Worm (Caenorhabditis elegans) whole organism, mixed stage, embryonic: ENCODE results near the gene chch-3.

Source experiments
- M03D4.4 ChIP-seq: sonication (generic microtip); optimal IDR thresholded peaks from 2 replicates; lab custom pipeline; 2017; ENCODE audit warnings: mild to moderate bottlenecking, missing genetic modification characterization, missing compliant biosample characterization
- bed-3 ChIP-seq: fragments of 200-800 bp; sonication (Bioruptor generic); optimal IDR thresholded peaks from 3 replicates; lab custom pipeline; 2018; ENCODE audit warnings: mild to moderate bottlenecking, missing genetic modification characterization, moderate library complexity, missing compliant biosample characterization
- blmp-1 ChIP-seq: fragments of 150-350 bp; optimal IDR thresholded peaks from 2 replicates; lab custom pipeline; 2014; ENCODE audit warnings: missing biosample characterization, missing genetic modification characterization
- ceh-39 ChIP-seq: fragments of 150-350 bp; optimal IDR thresholded peaks from 2 replicates; lab custom pipeline; 2014; ENCODE audit warnings: missing biosample characterization, missing genetic modification characterization
- ceh-43 ChIP-seq: fragments of 200-800 bp; sonication (Bioruptor generic); optimal IDR thresholded peaks from 2 replicates; lab custom pipeline; 2018; ENCODE audit warnings: mild to moderate bottlenecking, missing genetic modification characterization, moderate library complexity, missing compliant biosample characterization
- ceh-83 ChIP-seq: fragments of 200-800 bp; sonication (Bioruptor generic); optimal IDR thresholded peaks from 2 replicates; lab custom pipeline; 2018; ENCODE audit warnings: mild to moderate bottlenecking, missing genetic modification characterization, missing compliant biosample characterization
- cnd-1 ChIP-seq: fragments of 200-800 bp; sonication (Bioruptor generic); optimal IDR thresholded peaks from 2 replicates; lab custom pipeline; 2018; ENCODE audit warnings: mild to moderate bottlenecking, missing genetic modification characterization, missing compliant biosample characterization
- drap-1 ChIP-seq: fragments of 200-800 bp; sonication (Bioruptor generic); optimal IDR thresholded peaks from 3 replicates; lab custom pipeline; 2018; ENCODE audit warnings: mild to moderate bottlenecking, missing genetic modification characterization, missing compliant biosample characterization
- elt-1 ChIP-seq: sonication (generic microtip); optimal IDR thresholded peaks from 2 replicates; lab custom pipeline; 2017; ENCODE audit warnings: missing genetic modification characterization, mild to moderate bottlenecking, missing compliant biosample characterization, antibody characterized with exemption, moderate library complexity, borderline replicate concordance; ENCODE audit not compliant: insufficient read depth
- flh-1 ChIP-seq: fragments of 200-800 bp; sonication (Bioruptor generic); optimal IDR thresholded peaks from 2 replicates; lab custom pipeline; 2018; ENCODE audit warnings: mild to moderate bottlenecking, missing genetic modification characterization, moderate library complexity, missing compliant biosample characterization
- ham-2 ChIP-seq: fragments of 200-800 bp; sonication (Bioruptor generic); optimal IDR thresholded peaks from 2 replicates; lab custom pipeline; 2018; ENCODE audit warnings: mild to moderate bottlenecking, missing genetic modification characterization, missing compliant biosample characterization
- hlh-1 ChIP-seq: fragments of 150-350 bp; optimal IDR thresholded peaks from 2 replicates; lab custom pipeline; 2014; ENCODE audit warnings: missing biosample characterization, missing genetic modification reagents, missing genetic modification characterization
- lin-13 ChIP-seq: fragments of 150-350 bp; optimal IDR thresholded peaks from 2 replicates; lab custom pipeline; 2014; ENCODE audit warnings: missing biosample characterization, missing genetic modification characterization
- lin-32 ChIP-seq: fragments of 200-800 bp; sonication (Bioruptor generic); optimal IDR thresholded peaks from 2 replicates; lab custom pipeline; 2018; ENCODE audit warnings: mild to moderate bottlenecking, missing genetic modification characterization, missing compliant biosample characterization
- lsy-2 ChIP-seq: fragments of 150-350 bp; optimal IDR thresholded peaks from 2 replicates; lab custom pipeline; 2014; ENCODE audit warnings: missing biosample characterization, missing genetic modification characterization
- mab-5 ChIP-seq: fragments of 150-350 bp; optimal IDR thresholded peaks from 2 replicates; lab custom pipeline; 2014; ENCODE audit warnings: missing biosample characterization, missing genetic modification characterization
- mep-1 ChIP-seq: fragments of 150-350 bp; optimal IDR thresholded peaks from 2 replicates; lab custom pipeline; 2017; ENCODE audit warnings: missing biosample characterization, missing genetic modification reagents, missing genetic modification characterization, inconsistent platforms
- mls-2 ChIP-seq: sonication (generic microtip); optimal IDR thresholded peaks from 2 replicates; lab custom pipeline; 2016; ENCODE audit warnings: mild to moderate bottlenecking, missing genetic modification characterization, moderate library complexity, missing compliant biosample characterization
- nhr-12 ChIP-seq: fragments of 150-350 bp; optimal IDR thresholded peaks from 2 replicates; lab custom pipeline; 2014; ENCODE audit warnings: missing biosample characterization, missing genetic modification characterization
- nhr-2 ChIP-seq: fragments of 150-350 bp; optimal IDR thresholded peaks from 2 replicates; lab custom pipeline; 2014; ENCODE audit warnings: missing biosample characterization, missing genetic modification characterization
- nhr-237 ChIP-seq: fragments of 150-350 bp; optimal IDR thresholded peaks from 2 replicates; lab custom pipeline; 2014; ENCODE audit warnings: missing biosample characterization, missing genetic modification characterization
- nhr-76 ChIP-seq: sonication (generic microtip); optimal IDR thresholded peaks from 2 replicates; lab custom pipeline; 2017; ENCODE audit warnings: missing biosample characterization, missing genetic modification characterization
- pha-4 ChIP-seq: fragments of 150-350 bp; optimal IDR thresholded peaks from 2 replicates; lab custom pipeline; 2018; ENCODE audit warnings: missing biosample characterization, missing genetic modification reagents, missing genetic modification characterization
- sem-2 ChIP-seq: fragments of 200-800 bp; sonication (Bioruptor generic); optimal IDR thresholded peaks from 2 replicates; lab custom pipeline; 2018; ENCODE audit warnings: mild to moderate bottlenecking, missing genetic modification characterization, missing compliant biosample characterization
- snpc-4 ChIP-seq: fragments of 150-350 bp; optimal IDR thresholded peaks from 2 replicates; lab custom pipeline; 2014; ENCODE audit warnings: missing biosample characterization, missing genetic modification characterization
- sptf-1 ChIP-seq: sonication (generic microtip); optimal IDR thresholded peaks from 2 replicates; lab custom pipeline; 2017; ENCODE audit warnings: mild to moderate bottlenecking, missing genetic modification characterization, moderate library complexity, missing compliant biosample characterization
- unc-120 ChIP-seq: sonication (generic microtip); optimal IDR thresholded peaks from 2 replicates; lab custom pipeline; 2017; ENCODE audit warnings: missing genetic modification characterization, missing compliant biosample characterization; ENCODE audit not compliant: poor library complexity, severe bottlenecking
- unc-39 ChIP-seq: fragments of 150-350 bp; optimal IDR thresholded peaks from 2 replicates; lab custom pipeline; 2014; ENCODE audit warnings: missing biosample characterization, missing genetic modification characterization
- unc-62 ChIP-seq: fragments of 150-350 bp; optimal IDR thresholded peaks from 2 replicates; lab custom pipeline; 2014; ENCODE audit warnings: missing biosample characterization, missing genetic modification reagents, missing genetic modification characterization
- zip-8 ChIP-seq: fragments of 150-350 bp; optimal IDR thresholded peaks from 2 replicates; lab custom pipeline; 2014; ENCODE audit warnings: missing biosample characterization, missing genetic modification characterization
- ztf-11 ChIP-seq: fragments of 150-350 bp; optimal IDR thresholded peaks from 2 replicates; lab custom pipeline; 2014; ENCODE audit warnings: missing biosample characterization, missing genetic modification characterization

chch-3 gene

ce11 chrII:9378174-9378573 lies 38.6 kb upstream of the chch-3 start:
- no peak for TF ChIP-seq nhr-76
- no peak for TF ChIP-seq ham-2
- TF ChIP-seq cnd-1 (tag; lab: Kevin White, UChicago), result no peak
- no peak for TF ChIP-seq lsy-2 (tag; lab: Kevin White, UChicago)
- TF ChIP-seq bed-3 (GFP tag; lab: Kevin White, UChicago), result no peak
- no peak for TF ChIP-seq ceh-43 (GFP tag; lab: Kevin White, UChicago)
- no peak for TF ChIP-seq pha-4
- TF ChIP-seq unc-62 (GFP tag; lab: Kevin White, UChicago), result no peak
- TF ChIP-seq ztf-11 (tag; lab: Kevin White, UChicago), result no peak
- TF ChIP-seq sptf-1 (tag; lab: Kevin White, UChicago), result no peak
- TF ChIP-seq M03D4.4 (tag; lab: Kevin White, UChicago), result no peak
- no peak for TF ChIP-seq elt-1
- no peak for TF ChIP-seq hlh-1 (tag; lab: Kevin White, UChicago)
- TF ChIP-seq ceh-83 (GFP tag; lab: Kevin White, UChicago), result no peak
- no peak for TF ChIP-seq blmp-1 (tag; lab: Kevin White, UChicago)
- TF ChIP-seq flh-1 (GFP tag; lab: Kevin White, UChicago), result no peak
- no peak for TF ChIP-seq nhr-2 (tag; lab: Kevin White, UChicago)

- TF ChIP-seq flh-1 (GFP tag; lab: Kevin White, UChicago) (no peak), sptf-1 (tag; lab: Kevin White, UChicago) (no peak), mab-5 (no peak), nhr-237 (no peak), mls-2 (tag; lab: Kevin White, UChicago) (no peak), nhr-12 (tag; lab: Kevin White, UChicago) (no peak), unc-120 (tag; lab: Kevin White, UChicago) (no peak), mep-1 (tag; lab: Kevin White, UChicago) (no peak), sem-2 (GFP tag; lab: Kevin White, UChicago) (no peak), bed-3 (GFP tag; lab: Kevin White, UChicago) (no peak), drap-1 (GFP tag; lab: Kevin White, UChicago) (no peak), lin-32 (GFP tag; lab: Kevin White, UChicago) (no peak), ceh-83 (GFP tag; lab: Kevin White, UChicago) (no peak), ztf-11 (tag; lab: Kevin White, UChicago) (no peak)
Measured at ce11 chrII:9379796-9380195, 37.0 kb upstream of the chch-3 start, which contains the start of gene srh-48. Gene srh-48, plus strand, starts transcription at chrII:9380096.

- no peak for TF ChIP-seq mep-1 (tag; lab: Kevin White, UChicago)
- no peak for TF ChIP-seq M03D4.4 (tag; lab: Kevin White, UChicago)
- no peak for TF ChIP-seq unc-62 (GFP tag; lab: Kevin White, UChicago)
- no peak for TF ChIP-seq snpc-4
- no peak for TF ChIP-seq drap-1 (GFP tag; lab: Kevin White, UChicago)
- TF ChIP-seq ceh-83 (GFP tag; lab: Kevin White, UChicago), result no peak
- TF ChIP-seq ztf-11 (tag; lab: Kevin White, UChicago), result no peak
- no peak for TF ChIP-seq ham-2
- no peak for TF ChIP-seq sptf-1 (tag; lab: Kevin White, UChicago)
- TF ChIP-seq lsy-2 (tag; lab: Kevin White, UChicago), result no peak
- no peak for TF ChIP-seq hlh-1 (tag; lab: Kevin White, UChicago)
- TF ChIP-seq nhr-12 (tag; lab: Kevin White, UChicago), result no peak
- no peak for TF ChIP-seq nhr-237
- TF ChIP-seq ceh-43 (GFP tag; lab: Kevin White, UChicago), result no peak
- TF ChIP-seq zip-8 (tag; lab: Kevin White, UChicago), result no peak
- TF ChIP-seq blmp-1 (tag; lab: Kevin White, UChicago), result no peak
- TF ChIP-seq, all 35 proteins: peak for 0
Measured at ce11 chrII:9385241-9385640, 31.6 kb upstream of the chch-3 start, which contains the start of gene C06C3.7. Gene C06C3.7, plus strand, starts transcription at chrII:9385541.

ce11 chrII:9392724-9393123 lies 24.1 kb upstream of the chch-3 start, which contains the start of gene lido-17:
Gene lido-17, minus strand, starts transcription at chrII:9392824.
- no peak for TF ChIP-seq blmp-1 (tag; lab: Kevin White, UChicago)
- no peak for TF ChIP-seq lin-13 (tag; lab: Kevin White, UChicago)
- no peak for TF ChIP-seq ceh-39 (tag; lab: Kevin White, UChicago)
- no peak for TF ChIP-seq hlh-1 (tag; lab: Kevin White, UChicago)
- no peak for TF ChIP-seq lsy-2 (tag; lab: Kevin White, UChicago)
- no peak for TF ChIP-seq M03D4.4 (tag; lab: Kevin White, UChicago)
- TF ChIP-seq unc-39 (tag; lab: Kevin White, UChicago), result no peak
- no peak for TF ChIP-seq nhr-237
- TF ChIP-seq drap-1 (GFP tag; lab: Kevin White, UChicago), result no peak
- no peak for TF ChIP-seq mep-1 (tag; lab: Kevin White, UChicago)
- TF ChIP-seq zip-8 (tag; lab: Kevin White, UChicago), result no peak
- TF ChIP-seq sem-2 (GFP tag; lab: Kevin White, UChicago), result no peak
